Worm (Caenorhabditis elegans) whole organism, young adult: ENCODE data around the gene fbxa-194.

Experiments used
- C17E4.6 ChIP-seq: fragments of 200-800 bp; sonication (Bioruptor generic); IDR thresholded peaks from 2 replicates; pipeline ENCODE4 v1.3.6; 2022; ENCODE audit warnings: missing genetic modification reagents, missing genetic modification characterization, missing compliant biosample characterization
- F37B4.10 ChIP-seq: fragments of 200-800 bp; sonication (Bioruptor generic); IDR thresholded peaks from 2 replicates; pipeline ENCODE4 v1.3.6; 2022; ENCODE audit warnings: missing genetic modification characterization, missing compliant biosample characterization
- F52B5.7 ChIP-seq: sonication (generic microtip); optimal IDR thresholded peaks from 2 replicates; lab custom pipeline; 2016; ENCODE audit warnings: mild to moderate bottlenecking, missing genetic modification characterization, missing compliant biosample characterization
- F55B11.4 ChIP-seq: sonication (generic microtip); optimal IDR thresholded peaks from 2 replicates; lab custom pipeline; 2016; ENCODE audit warnings: missing compliant biosample characterization, missing genetic modification characterization, borderline replicate concordance; ENCODE audit not compliant: insufficient read depth
- F57C9.4 ChIP-seq: sonication (generic microtip); optimal IDR thresholded peaks from 2 replicates; lab custom pipeline; 2017; ENCODE audit warnings: mild to moderate bottlenecking, missing genetic modification characterization, missing compliant biosample characterization
- T07F8.4 ChIP-seq: sonication (generic microtip); optimal IDR thresholded peaks from 2 replicates; lab custom pipeline; 2016; ENCODE audit warnings: mild to moderate bottlenecking, missing genetic modification characterization, moderate library complexity, missing compliant biosample characterization
- Y53F4B.3 ChIP-seq: fragments of 200-800 bp; sonication (Bioruptor generic); IDR thresholded peaks from 2 replicates; pipeline ENCODE4 v1.3.6; 2022; ENCODE audit warnings: missing genetic modification reagents, missing genetic modification characterization, missing compliant biosample characterization
- Y56A3A.18 ChIP-seq: fragments of 200-800 bp; sonication (Bioruptor generic); IDR thresholded peaks from 2 replicates; pipeline ENCODE4 v1.3.6; 2022; ENCODE audit warnings: missing genetic modification reagents, missing genetic modification characterization, missing compliant biosample characterization
- ama-1 ChIP-seq, 3 experiments: fragments of 150-350 bp in 1 of 3; sonication (generic microtip) in 2 of 3; optimal IDR thresholded peaks; 2 replicates each; lab custom pipeline; 2014 to 2018; ENCODE audit warnings: missing biosample characterization in 2 of 3, missing genetic modification characterization in 2 of 3, missing genetic modification reagents in 2 of 3
- aptf-3 ChIP-seq: fragments of 200-800 bp; sonication (Bioruptor generic); IDR thresholded peaks from 2 replicates; pipeline ENCODE4 v1.3.6; 2022; ENCODE audit warnings: missing genetic modification characterization, missing compliant biosample characterization
- atf-7 ChIP-seq: sonication (generic microtip); optimal IDR thresholded peaks from 2 replicates; lab custom pipeline; 2017; ENCODE audit warnings: mild to moderate bottlenecking, missing genetic modification characterization, missing compliant biosample characterization
- cebp-1 ChIP-seq, 2 experiments: fragments of 200-800 bp in 1 of 2; sonication (Bioruptor generic) in 1 of 2; sonication (generic microtip) in 1 of 2; IDR thresholded peaks in 1 of 2; optimal IDR thresholded peaks in 1 of 2; 2 replicates each; pipeline versions ENCODE4 v1.3.6 to Lab custom; 2017 to 2022; ENCODE audit warnings: missing compliant biosample characterization in 2 of 2, missing genetic modification characterization in 2 of 2, mild to moderate bottlenecking in 1 of 2, missing genetic modification reagents in 1 of 2, moderate library complexity in 1 of 2
- ceh-27 ChIP-seq: fragments of 200-800 bp; sonication (Bioruptor generic); optimal IDR thresholded peaks from 2 replicates; lab custom pipeline; 2018; ENCODE audit warnings: mild to moderate bottlenecking, missing genetic modification characterization, moderate library complexity, missing compliant biosample characterization
- ceh-58 ChIP-seq: fragments of 200-800 bp; sonication (Bioruptor generic); IDR thresholded peaks from 2 replicates; pipeline ENCODE4 v1.3.6; 2022; ENCODE audit warnings: missing genetic modification characterization, missing compliant biosample characterization
- ceh-91 ChIP-seq: fragments of 200-800 bp; sonication (Bioruptor generic); IDR thresholded peaks from 2 replicates; pipeline ENCODE4 v1.3.6; 2022; ENCODE audit warnings: missing genetic modification reagents, missing genetic modification characterization, missing compliant biosample characterization
- dox-1 ChIP-seq: fragments of 200-800 bp; sonication (Bioruptor generic); IDR thresholded peaks from 2 replicates; pipeline ENCODE4 v1.3.6; 2022; ENCODE audit warnings: missing genetic modification reagents, missing genetic modification characterization, missing compliant biosample characterization
- dpff-1 ChIP-seq: sonication (generic microtip); optimal IDR thresholded peaks from 2 replicates; lab custom pipeline; 2017; ENCODE audit warnings: mild to moderate bottlenecking, missing genetic modification characterization, missing compliant biosample characterization
- dpl-1 ChIP-seq: fragments of 150-350 bp; optimal IDR thresholded peaks from 2 replicates; lab custom pipeline; 2014; ENCODE audit warnings: missing biosample characterization, missing genetic modification reagents, missing genetic modification characterization
- ekl-4 ChIP-seq: fragments of 200-800 bp; sonication (Bioruptor generic); IDR thresholded peaks from 2 replicates; pipeline ENCODE4 v1.3.6; 2022; ENCODE audit warnings: missing genetic modification reagents, missing genetic modification characterization, missing compliant biosample characterization
- let-526 ChIP-seq: fragments of 200-800 bp; sonication (Bioruptor generic); IDR thresholded peaks from 2 replicates; pipeline ENCODE4 v1.3.6; 2022; ENCODE audit warnings: missing genetic modification reagents, missing genetic modification characterization, missing compliant biosample characterization
- let-607 ChIP-seq, 2 experiments: fragments of 200-800 bp in 1 of 2; sonication (Bioruptor generic) in 1 of 2; sonication (generic microtip) in 1 of 2; optimal IDR thresholded peaks; 2 replicates each; lab custom pipeline; 2016 to 2018; ENCODE audit warnings: mild to moderate bottlenecking in 2 of 2, missing compliant biosample characterization in 2 of 2, missing genetic modification characterization in 2 of 2, moderate library complexity in 2 of 2, missing genotype in 1 of 2
- lin-26 ChIP-seq: fragments of 200-800 bp; sonication (Bioruptor generic); IDR thresholded peaks from 2 replicates; pipeline ENCODE4 v1.3.6; 2022; ENCODE audit warnings: missing genetic modification reagents, missing genetic modification characterization, missing compliant biosample characterization
- lin-40 ChIP-seq: sonication (generic microtip); optimal IDR thresholded peaks from 2 replicates; lab custom pipeline; 2016; ENCODE audit warnings: missing genetic modification characterization, mild to moderate bottlenecking, missing compliant biosample characterization, missing genotype, missing genetic modification reagents
- nfya-1 ChIP-seq: sonication (generic microtip); optimal IDR thresholded peaks from 2 replicates; lab custom pipeline; 2017; ENCODE audit warnings: antibody characterized with exemption, missing compliant biosample characterization, missing genetic modification characterization, borderline replicate concordance; ENCODE audit not compliant: insufficient read depth
- nhr-179 ChIP-seq: sonication (generic microtip); optimal IDR thresholded peaks from 2 replicates; lab custom pipeline; 2016; ENCODE audit warnings: mild to moderate bottlenecking, missing genetic modification characterization, missing compliant biosample characterization
- nhr-27 ChIP-seq: fragments of 200-800 bp; sonication (Bioruptor generic); optimal IDR thresholded peaks from 2 replicates; lab custom pipeline; 2018; ENCODE audit warnings: mild to moderate bottlenecking, missing genetic modification characterization, moderate library complexity, missing compliant biosample characterization
- nhr-80 ChIP-seq: sonication (generic microtip); optimal IDR thresholded peaks from 2 replicates; lab custom pipeline; 2016; ENCODE audit warnings: missing genetic modification characterization, missing compliant biosample characterization
- sdz-38 ChIP-seq: sonication (generic microtip); optimal IDR thresholded peaks from 2 replicates; lab custom pipeline; 2016; ENCODE audit warnings: missing genotype, missing genetic modification characterization, missing compliant biosample characterization
- snpc-1.1 ChIP-seq: sonication (generic microtip); optimal IDR thresholded peaks from 2 replicates; lab custom pipeline; 2017; ENCODE audit warnings: missing genetic modification characterization, mild to moderate bottlenecking, missing compliant biosample characterization, antibody characterized with exemption, moderate library complexity, missing genotype, missing genetic modification reagents; ENCODE audit not compliant: insufficient read depth
- snpc-4 ChIP-seq, 5 experiments: fragments of 150-350 bp in 1 of 5; sonication (generic microtip) in 4 of 5; optimal IDR thresholded peaks; 2 replicates each; lab custom pipeline; 2014 to 2018; ENCODE audit warnings: missing genetic modification characterization in 5 of 5, missing biosample characterization in 3 of 5, antibody characterized with exemption in 2 of 5, mild to moderate bottlenecking in 2 of 5, missing compliant biosample characterization in 2 of 5, missing genotype in 2 of 5, moderate library complexity in 2 of 5, missing genetic modification reagents in 1 of 5
- tbp1 ChIP-seq: fragments of 200-800 bp; sonication (Bioruptor generic); optimal IDR thresholded peaks from 2 replicates; lab custom pipeline; 2018; ENCODE audit warnings: mild to moderate bottlenecking, missing genetic modification characterization, missing compliant biosample characterization
- tbx-9 ChIP-seq: sonication (generic microtip); optimal IDR thresholded peaks from 2 replicates; lab custom pipeline; 2016; ENCODE audit warnings: borderline replicate concordance, missing genetic modification characterization, inconsistent platforms, missing compliant biosample characterization
- zfh-2 ChIP-seq: fragments of 200-800 bp; sonication (Bioruptor generic); conservative IDR thresholded peaks from 2 replicates; pipeline ENCODE4 v1.3.6; 2022; ENCODE audit warnings: missing genetic modification reagents, missing genetic modification characterization, missing compliant biosample characterization
- zim-3 ChIP-seq: sonication (generic microtip); optimal IDR thresholded peaks from 2 replicates; lab custom pipeline; 2017; ENCODE audit warnings: mild to moderate bottlenecking, missing genetic modification characterization, moderate library complexity, missing compliant biosample characterization
- ztf-18 ChIP-seq: sonication (generic microtip); optimal IDR thresholded peaks from 2 replicates; lab custom pipeline; 2016; ENCODE audit warnings: missing genotype, mild to moderate bottlenecking, missing genetic modification characterization, missing compliant biosample characterization
- ztf-26 ChIP-seq: sonication (generic microtip); optimal IDR thresholded peaks from 2 replicates; lab custom pipeline; 2017; ENCODE audit warnings: missing genetic modification characterization, missing compliant biosample characterization

The fbxa-194 gene

ce11 chrV:19778608-19779007, at the start of gene fbxa-194:
fbxa-194 (minus strand) TSS chrV:19778708.
- TF ChIP-seq F52B5.7 (tag; lab: Kevin White, UChicago) (no peak), lin-40 (tag; lab: Kevin White, UChicago) (no peak), Y56A3A.18 (GFP tag; lab: Robert Waterston, UW) (no peak), dpl-1 (no peak), let-526 (no peak)

- TF ChIP-seq ceh-58 (GFP tag; lab: Robert Waterston, UW) (no peak), nhr-80 (tag; lab: Kevin White, UChicago) (no peak), snpc-1.1 (tag; lab: Kevin White, UChicago) (no peak), dpff-1 (tag; lab: Kevin White, UChicago) (no peak), atf-7 (tag; lab: Kevin White, UChicago) (no peak), Y56A3A.18 (GFP tag; lab: Robert Waterston, UW) (no peak), tbx-9 (no peak), ekl-4 (no peak), nhr-179 (tag; lab: Kevin White, UChicago) (no peak), snpc-4 (GFP tag; optimal IDR thresholded peaks at IDR 0.05; lab: Kevin White, UChicago) (no peak), snpc-4 (tag; optimal IDR thresholded peaks at IDR 0.05; lab: Kevin White, UChicago) (no peak), ama-1 (optimal IDR thresholded peaks at IDR 0.05; lab: Kevin White, UChicago) (no peak), ama-1 (GFP tag; optimal IDR thresholded peaks at IDR 0.05; lab: Kevin White, UChicago) (no peak), nfya-1 (tag; lab: Kevin White, UChicago) (no peak), ztf-26 (tag; lab: Kevin White, UChicago) (no peak), F37B4.10 (GFP tag; lab: Robert Waterston, UW) (no peak), F57C9.4 (no peak), tbp1 (GFP tag; lab: Kevin White, UChicago) (no peak), aptf-3 (GFP tag; lab: Robert Waterston, UW) (no peak)
- TF ChIP-seq, all 124 proteins: peak for 0
Observed at ce11 chrV:19827481-19827880, 49.0 kb upstream of the fbxa-194 start.

ce11 chrV:19822093-19822492, 43.6 kb upstream of the fbxa-194 start, which contains the start of gene Y116F11B.17:
Y116F11B.17 (minus strand) TSS chrV:19822193.
- no peak for TF ChIP-seq zim-3
- TF ChIP-seq let-607 (tag; optimal IDR thresholded peaks at IDR 0.05; lab: Kevin White, UChicago), result no peak
- no peak for TF ChIP-seq lin-26
- TF ChIP-seq F55B11.4 (tag; lab: Kevin White, UChicago), result no peak
- no peak for TF ChIP-seq T07F8.4 (tag; lab: Kevin White, UChicago)
- TF ChIP-seq nhr-80 (tag; lab: Kevin White, UChicago), result no peak

ce11 chrV:19820178-19820577, 41.7 kb upstream of the fbxa-194 start:
- TF ChIP-seq cebp-1 (GFP tag; IDR thresholded peaks at IDR 0.05; lab: Robert Waterston, UW) (no peak), cebp-1 (tag; optimal IDR thresholded peaks at IDR 0.05; lab: Kevin White, UChicago) (no peak), ceh-91 (GFP tag; lab: Robert Waterston, UW) (no peak)

ce11 chrV:19814833-19815232, 36.3 kb upstream of the fbxa-194 start, which contains the start of gene daf-28:
daf-28 (plus strand) TSS chrV:19815133.
- TF ChIP-seq C17E4.6, result no peak
- TF ChIP-seq ztf-18 (tag; lab: Kevin White, UChicago), result no peak
- no peak for TF ChIP-seq zfh-2
- TF ChIP-seq ceh-91 (GFP tag; lab: Robert Waterston, UW), result no peak
- TF ChIP-seq dox-1 (GFP tag; lab: Robert Waterston, UW), result no peak
- no peak for TF ChIP-seq sdz-38
- no peak for TF ChIP-seq nhr-27 (tag; lab: Kevin White, UChicago)
- no peak for TF ChIP-seq ceh-27 (GFP tag; lab: Kevin White, UChicago)
- no peak for TF ChIP-seq zim-3
- no peak for TF ChIP-seq Y53F4B.3 (GFP tag; lab: Robert Waterston, UW)
